Fruit fly (Drosophila melanogaster): ENCODE results near the gene Elys.

Elys gene

DNA sequence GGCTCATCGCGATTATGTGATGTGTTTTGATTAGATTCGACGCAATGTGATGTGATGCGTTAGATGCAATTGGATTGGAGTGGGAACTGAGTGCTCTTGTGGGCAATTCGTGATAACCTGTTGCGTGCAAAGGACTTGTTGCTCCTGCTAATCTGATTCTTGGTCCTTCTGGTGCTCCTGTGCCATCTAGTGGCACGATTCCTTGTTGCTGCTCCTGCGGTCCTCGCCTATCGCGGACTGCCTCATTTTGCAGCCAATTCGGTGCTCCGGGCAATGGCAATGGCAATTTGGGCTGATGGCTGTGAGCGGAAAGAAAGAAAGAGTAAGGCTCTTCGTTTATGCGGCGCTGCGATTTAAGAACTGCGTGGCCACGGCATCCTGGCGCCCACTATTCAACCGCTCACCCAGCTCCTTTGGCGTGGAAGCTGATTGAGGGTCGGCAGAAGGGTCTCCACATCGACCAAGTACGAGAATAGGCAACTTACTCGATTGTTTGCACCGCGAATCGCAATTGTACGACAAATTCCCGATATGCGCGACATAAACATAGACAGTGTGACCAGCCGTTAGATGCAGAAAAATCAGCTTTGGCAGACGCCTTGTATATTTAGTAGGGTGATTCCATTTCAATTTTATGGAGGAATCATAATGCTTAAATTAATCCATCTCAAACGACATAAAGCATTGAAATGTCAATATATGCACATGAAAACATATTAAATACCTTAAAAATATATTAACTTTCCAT is 41.0 kb downstream of the Elys start, which contains the start of gene Mer (continued):
- TF ChIP-seq CG11456 (GFP tag; IDR thresholded peaks at IDR 0.05) (peak; percentile 73; the same call in 1 of the 3 replicates), CG9817 (tag; optimal IDR thresholded peaks at IDR 0.05) (peak; percentile 78), pita (GFP tag; optimal IDR thresholded peaks at IDR 0.05) (no peak), YL-1 (GFP tag; optimal IDR thresholded peaks at IDR 0.05) (peak; percentile 71), ase (GFP tag; IDR thresholded peaks at IDR 0.05) (peak; percentile 79; the same call in 2 of the 3 replicates), CG9797 (GFP tag; optimal IDR thresholded peaks at IDR 0.05) (peak; percentile 67), Taf1 (GFP tag; IDR thresholded peaks at IDR 0.05) (peak; percentile 69), CG34376 (GFP tag; optimal IDR thresholded peaks at IDR 0.05) (peak; percentile 90), CG13123 (GFP tag; optimal IDR thresholded peaks at IDR 0.05) (peak; percentile 40), CG1602 (GFP tag; optimal IDR thresholded peaks at IDR 0.05) (peak; percentile 64), CG10366 (GFP tag; IDR thresholded peaks at IDR 0.05) (peak; percentile 73), Usf (GFP tag; optimal IDR thresholded peaks at IDR 0.05) (peak; percentile 57), ERR (GFP tag; optimal IDR thresholded peaks at IDR 0.05) (peak; percentile 79), CG9876 (GFP tag; optimal IDR thresholded peaks at IDR 0.05) (peak; percentile 67), CG2199 (GFP tag; IDR thresholded peaks at IDR 0.05) (0 out of 3 replicates have a peak, but pooled peaks have one; percentile 53), sima (GFP tag; optimal IDR thresholded peaks at IDR 0.05) (no peak), Ravus (GFP tag; IDR thresholded peaks at IDR 0.05) (peak; percentile 34; the same call in 1 of the 2 replicates), CG14441 (GFP tag; IDR thresholded peaks at IDR 0.05) (peak; percentile 77), CG10959 (GFP tag; IDR thresholded peaks at IDR 0.05) (peak; percentile 66), PHDP (tag; optimal IDR thresholded peaks at IDR 0.05) (peak; percentile 89), E2f1 (GFP tag; IDR thresholded peaks at IDR 0.05) (peak; percentile 82), Adf1 (GFP tag; IDR thresholded peaks at IDR 0.05) (peak; percentile 45), CG11723 (GFP tag; optimal IDR thresholded peaks at IDR 0.05) (peak; percentile 61), btn (GFP tag; optimal IDR thresholded peaks at IDR 0.05) (peak; percentile 74), Fer1 (GFP tag; optimal IDR thresholded peaks at IDR 0.05) (peak; percentile 91), B-H1 (GFP tag; IDR thresholded peaks at IDR 0.05) (peak; percentile 49; the same call in 2 of the 3 replicates), CG2129 (GFP tag; IDR thresholded peaks at IDR 0.05; ENCODE audit: partially characterized antibody) (no peak), CG16779 (GFP tag; IDR thresholded peaks at IDR 0.05) (0 out of 2 replicates have a peak, but pooled peaks have one; percentile 27), CG2116 (GFP tag; optimal IDR thresholded peaks at IDR 0.05) (peak; percentile 49), eyg (GFP tag; optimal IDR thresholded peaks at IDR 0.05) (peak; percentile 77), CG2120 (GFP tag; optimal IDR thresholded peaks at IDR 0.05) (peak; percentile 89), CG31224 (GFP tag; IDR thresholded peaks at IDR 0.05) (peak; percentile 63), tll (GFP tag; optimal IDR thresholded peaks at IDR 0.05) (no peak), CG5245 (GFP tag; optimal IDR thresholded peaks at IDR 0.05) (peak; percentile 54), CG9609 (GFP tag; optimal IDR thresholded peaks at IDR 0.05) (peak; percentile 86), B-H2 (GFP tag; optimal IDR thresholded peaks at IDR 0.05) (peak; percentile 66), CG13296 (GFP tag; optimal IDR thresholded peaks at IDR 0.05) (peak; percentile 87), CG9437 (GFP tag; optimal IDR thresholded peaks at IDR 0.05) (peak; percentile 57), Kr (GFP tag; optimal IDR thresholded peaks at IDR 0.05) (no peak), Ada2b (GFP tag; IDR thresholded peaks at IDR 0.05) (peak; percentile 85), CG17385 (GFP tag; optimal IDR thresholded peaks at IDR 0.05) (peak; percentile 77), Xrp1 (GFP tag; IDR thresholded peaks at IDR 0.05) (peak; percentile 88), pb (GFP tag; optimal IDR thresholded peaks at IDR 0.05) (peak; percentile 89), gsb (GFP tag; IDR thresholded peaks at IDR 0.05) (peak; percentile 71), Aef1 (GFP tag; IDR thresholded peaks at IDR 0.05) (peak; percentile 77), pho (GFP tag; optimal IDR thresholded peaks at IDR 0.05) (peak; percentile 72), Dfd (GFP tag; optimal IDR thresholded peaks at IDR 0.05) (no peak), stc (GFP tag; IDR thresholded peaks at IDR 0.05) (peak; percentile 83), CG7372 (GFP tag; IDR thresholded peaks at IDR 0.05) (peak; percentile 81), al (GFP tag; IDR thresholded peaks at IDR 0.05) (peak; percentile 81)

Data from whole organism, embryonic.